Worm (Caenorhabditis elegans): Measurements from ENCODE around the gene seip-1.

seip-1 gene

ce11 chrV:6003301-6003700 lies 49.7 kb downstream of the seip-1 start, which contains the start of gene fos-1:
Gene fos-1, plus strand, starts transcription at chrV:6003601.
- TF ChIP-seq ama-1 (optimal IDR thresholded peaks at IDR 0.05) (no peak), F13C5.2 (tag; optimal IDR thresholded peaks at IDR 0.05) (no peak), ets-7 (tag; optimal IDR thresholded peaks at IDR 0.05) (no peak), hnd-1 (tag; optimal IDR thresholded peaks at IDR 0.05) (no peak), ceh-13 (GFP tag; optimal IDR thresholded peaks at IDR 0.05) (no peak), ceh-36 (tag; optimal IDR thresholded peaks at IDR 0.05) (no peak), sea-1 (GFP tag; conservative IDR thresholded peaks at IDR 0.05) (no peak)

Measured in whole organism, early embryonic.